Worm (Caenorhabditis elegans): ENCODE results near the gene F01D5.5.
"Not testable (repeated sequence)": the region's sequence is repeated elsewhere in the genome, so short reads cannot be mapped to it uniquely, and the experiment has no call there.

DNA sequence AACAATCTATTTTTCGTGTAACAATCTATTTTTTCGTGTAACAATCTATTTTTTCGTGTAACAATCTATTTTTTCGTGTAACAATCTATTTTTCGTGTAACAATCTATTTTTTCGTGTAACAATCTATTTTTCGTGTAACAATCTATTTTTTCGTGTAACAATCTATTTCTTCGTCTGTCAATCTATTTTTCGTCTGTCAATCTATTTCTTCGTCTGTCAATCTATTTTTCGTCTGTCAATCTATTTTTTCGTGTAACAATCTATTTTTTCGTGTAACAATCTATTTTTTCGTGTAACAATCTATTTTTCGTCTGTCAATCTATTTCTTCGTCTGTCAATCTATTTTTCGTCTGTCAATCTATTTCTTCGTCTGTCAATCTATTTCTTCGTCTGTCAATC is 16.0 kb downstream of the F01D5.5 start:
- not testable (repeated sequence) for TF ChIP-seq lsy-2 (tag; optimal IDR thresholded peaks at IDR 0.05); nhr-12 (tag; optimal IDR thresholded peaks at IDR 0.05); lin-13 (tag; optimal IDR thresholded peaks at IDR 0.05); elt-3 (tag; optimal IDR thresholded peaks at IDR 0.05); pha-4 (tag; optimal IDR thresholded peaks at IDR 0.05); bed-3 (GFP tag; optimal IDR thresholded peaks at IDR 0.05); nhr-237 (tag; optimal IDR thresholded peaks at IDR 0.05); zip-8 (tag; optimal IDR thresholded peaks at IDR 0.05)
- TF ChIP-seq sptf-1 (tag; optimal IDR thresholded peaks at IDR 0.05): peak; percentile 55
